Worm (Caenorhabditis elegans) whole organism, L1 larva: Measurements from ENCODE around the gene nhr-61.

Source experiments
- C34B4.2 ChIP-seq: sonication (generic microtip); optimal IDR thresholded peaks from 2 replicates; lab custom pipeline; 2017; ENCODE audit warnings: mild to moderate bottlenecking, missing genetic modification characterization, missing compliant biosample characterization
- aha-1 ChIP-seq: fragments of 150-350 bp; optimal IDR thresholded peaks from 2 replicates; lab custom pipeline; 2014; ENCODE audit warnings: missing biosample characterization, missing genetic modification characterization
- blmp-1 ChIP-seq: fragments of 150-350 bp; optimal IDR thresholded peaks from 2 replicates; lab custom pipeline; 2014; ENCODE audit warnings: missing biosample characterization, missing genetic modification characterization
- ceh-88 ChIP-seq: fragments of 200-800 bp; sonication (Bioruptor generic); IDR thresholded peaks from 2 replicates; pipeline ENCODE4 v1.3.6; 2022; ENCODE audit warnings: missing genetic modification characterization, missing compliant biosample characterization
- dpl-1 ChIP-seq, 3 experiments: fragments of 150-350 bp in 2 of 3; sonication (generic microtip) in 1 of 3; optimal IDR thresholded peaks; 2 replicates each; lab custom pipeline; 2014 to 2017; ENCODE audit warnings: missing biosample characterization in 3 of 3, missing genetic modification characterization in 3 of 3, missing genetic modification reagents in 3 of 3
- efl-1 ChIP-seq, 4 experiments: fragments of 150-350 bp; optimal IDR thresholded peaks in 3 of 4; peaks in 1 of 4; 1 replicate in 1 of 4; 2 replicates in 3 of 4; lab custom pipeline; 2014; ENCODE audit warnings: missing biosample characterization in 2 of 4, missing genetic modification characterization in 2 of 4, missing genetic modification reagents in 2 of 4
- egl-13 ChIP-seq: sonication (generic microtip); optimal IDR thresholded peaks from 2 replicates; lab custom pipeline; 2016; ENCODE audit warnings: missing genotype, missing genetic modification reagents, missing genetic modification characterization, missing compliant biosample characterization
- elt-2 ChIP-seq: sonication (generic microtip); optimal IDR thresholded peaks from 2 replicates; lab custom pipeline; 2016; ENCODE audit warnings: missing genetic modification characterization, mild to moderate bottlenecking, inconsistent platforms, missing compliant biosample characterization, missing genetic modification reagents
- elt-3 ChIP-seq, 6 experiments: fragments of 150-350 bp in 1 of 6; sonication (generic microtip); optimal IDR thresholded peaks; 2 replicates each; lab custom pipeline; 2017 to 2018; ENCODE audit warnings: missing biosample characterization in 6 of 6, missing genetic modification characterization in 6 of 6, inconsistent platforms in 1 of 6
- ets-5 ChIP-seq: fragments of 200-800 bp; sonication (Bioruptor generic); IDR thresholded peaks from 2 replicates; pipeline ENCODE4 v1.3.6; 2022; ENCODE audit warnings: missing genetic modification characterization, missing compliant biosample characterization
- hlh-4 ChIP-seq: sonication (generic microtip); optimal IDR thresholded peaks from 2 replicates; lab custom pipeline; 2016; ENCODE audit warnings: mild to moderate bottlenecking, missing genetic modification characterization, missing compliant biosample characterization
- irx-1 ChIP-seq: sonication (generic microtip); optimal IDR thresholded peaks from 2 replicates; lab custom pipeline; 2016; ENCODE audit warnings: missing genetic modification characterization, missing compliant biosample characterization
- isw-1 ChIP-seq: fragments of 200-800 bp; sonication (Bioruptor generic); IDR thresholded peaks from 2 replicates; pipeline ENCODE4 v1.3.6; 2022; ENCODE audit warnings: missing genetic modification characterization, missing compliant biosample characterization
- lin-13 ChIP-seq: fragments of 150-350 bp; optimal IDR thresholded peaks from 2 replicates; lab custom pipeline; 2014; ENCODE audit warnings: missing biosample characterization, missing genetic modification reagents, missing genetic modification characterization
- lin-14 ChIP-seq: fragments of 200-800 bp; sonication (Bioruptor generic); optimal IDR thresholded peaks from 2 replicates; lab custom pipeline; 2018; ENCODE audit warnings: mild to moderate bottlenecking, missing genetic modification characterization, moderate library complexity, missing compliant biosample characterization
- lin-35 ChIP-seq, 2 experiments: fragments of 150-350 bp; optimal IDR thresholded peaks; 2 replicates each; lab custom pipeline; 2014; ENCODE audit warnings: missing biosample characterization in 2 of 2, missing genetic modification characterization in 2 of 2, missing genetic modification reagents in 2 of 2
- lin-39 ChIP-seq: fragments of 150-350 bp; optimal IDR thresholded peaks from 2 replicates; lab custom pipeline; 2014; ENCODE audit warnings: missing biosample characterization, missing genetic modification reagents, missing genetic modification characterization
- lsy-2 ChIP-seq, 2 experiments: fragments of 150-350 bp; optimal IDR thresholded peaks; 2 replicates each; lab custom pipeline; 2014; ENCODE audit warnings: missing biosample characterization in 2 of 2, missing genetic modification characterization in 2 of 2
- mab-9 ChIP-seq: fragments of 200-800 bp; sonication (Bioruptor generic); IDR thresholded peaks from 2 replicates; pipeline ENCODE4 v1.3.6; 2022; ENCODE audit warnings: missing genetic modification reagents, missing genetic modification characterization, missing compliant biosample characterization
- mep-1 ChIP-seq: fragments of 150-350 bp; optimal IDR thresholded peaks from 2 replicates; lab custom pipeline; 2014; ENCODE audit warnings: missing biosample characterization, missing genetic modification characterization
- nhr-11 ChIP-seq: fragments of 150-350 bp; optimal IDR thresholded peaks from 2 replicates; lab custom pipeline; 2014; ENCODE audit warnings: missing biosample characterization, missing genetic modification characterization
- nhr-20 ChIP-seq: sonication (generic microtip); optimal IDR thresholded peaks from 2 replicates; lab custom pipeline; 2016; ENCODE audit warnings: mild to moderate bottlenecking, missing genetic modification characterization, missing compliant biosample characterization
- nhr-47 ChIP-seq: sonication (generic microtip); optimal IDR thresholded peaks from 2 replicates; lab custom pipeline; 2016; ENCODE audit warnings: mild to moderate bottlenecking, missing genetic modification characterization, moderate library complexity, missing compliant biosample characterization
- nhr-76 ChIP-seq: sonication (generic microtip); optimal IDR thresholded peaks from 2 replicates; lab custom pipeline; 2017; ENCODE audit warnings: missing biosample characterization, missing genetic modification characterization
- nhr-84 ChIP-seq: sonication (generic microtip); optimal IDR thresholded peaks from 2 replicates; lab custom pipeline; 2017; ENCODE audit warnings: missing biosample characterization, missing genetic modification characterization
- nhr-85 ChIP-seq: sonication (generic microtip); peaks from one replicate; lab custom pipeline; 2016; ENCODE audit warnings: missing genetic modification characterization, inconsistent platforms, missing compliant biosample characterization
- nhr-90 ChIP-seq: sonication (generic microtip); optimal IDR thresholded peaks from 2 replicates; lab custom pipeline; 2016; ENCODE audit warnings: mild to moderate bottlenecking, missing genetic modification characterization, missing compliant biosample characterization; ENCODE audit not compliant: poor library complexity
- pax-3 ChIP-seq: fragments of 200-800 bp; sonication (Bioruptor generic); optimal IDR thresholded peaks from 2 replicates; lab custom pipeline; 2018; ENCODE audit warnings: mild to moderate bottlenecking, missing genetic modification characterization, moderate library complexity, missing compliant biosample characterization
- snpc-4 ChIP-seq: fragments of 150-350 bp; optimal IDR thresholded peaks from 2 replicates; lab custom pipeline; 2014; ENCODE audit warnings: missing biosample characterization, missing genetic modification characterization
- snu-23 ChIP-seq: sonication (generic microtip); optimal IDR thresholded peaks from 2 replicates; lab custom pipeline; 2016; ENCODE audit warnings: missing genetic modification characterization, missing compliant biosample characterization
- sup-37 ChIP-seq: fragments of 200-800 bp; sonication (Bioruptor generic); optimal IDR thresholded peaks from 2 replicates; lab custom pipeline; 2018; ENCODE audit warnings: mild to moderate bottlenecking, missing genetic modification characterization, missing compliant biosample characterization
- tbx-2 ChIP-seq: sonication (generic microtip); optimal IDR thresholded peaks from 2 replicates; lab custom pipeline; 2016; ENCODE audit warnings: missing genetic modification characterization, missing compliant biosample characterization
- tlp-1 ChIP-seq: fragments of 150-350 bp; optimal IDR thresholded peaks from 2 replicates; lab custom pipeline; 2014; ENCODE audit warnings: missing biosample characterization, missing genetic modification characterization
- unc-130 ChIP-seq: fragments of 150-350 bp; optimal IDR thresholded peaks from 2 replicates; lab custom pipeline; 2017; ENCODE audit warnings: missing biosample characterization, missing genetic modification characterization, inconsistent platforms
- unc-30 ChIP-seq: sonication (generic microtip); optimal IDR thresholded peaks from 2 replicates; lab custom pipeline; 2017; ENCODE audit warnings: missing biosample characterization, missing genetic modification characterization
- vab-15 ChIP-seq: sonication (generic microtip); optimal IDR thresholded peaks from 2 replicates; lab custom pipeline; 2017; ENCODE audit warnings: missing genotype, mild to moderate bottlenecking, missing genetic modification characterization, missing compliant biosample characterization
- zip-4 ChIP-seq: fragments of 200-800 bp; sonication (Bioruptor generic); optimal IDR thresholded peaks from 2 replicates; lab custom pipeline; 2018; ENCODE audit warnings: mild to moderate bottlenecking, missing genetic modification characterization, moderate library complexity, missing compliant biosample characterization
- ztf-11 ChIP-seq, 2 experiments: sonication (generic microtip); optimal IDR thresholded peaks; 2 replicates each; lab custom pipeline; 2016 to 2017; ENCODE audit warnings: missing genetic modification characterization in 2 of 2, missing biosample characterization in 1 of 2, missing compliant biosample characterization in 1 of 2

Gene nhr-61

ce11 chrII:14856922-14857321, 38.6 kb upstream of the nhr-61 start, which contains the start of gene rbm-28 (continued):
- TF ChIP-seq pax-3 (tag; lab: Kevin White, UChicago) = peak; percentile 33
- peak; percentile 33 to 82 for TF ChIP-seq efl-1 (optimal IDR thresholded peaks at IDR 0.05; lab: Kevin White, UChicago)
- peak; percentile 88 to 98 for TF ChIP-seq efl-1 (GFP tag; optimal IDR thresholded peaks at IDR 0.05 in 1 of 2; lab: Kevin White, UChicago)
- TF ChIP-seq sup-37 (GFP tag; lab: Kevin White, UChicago) = no peak
- TF ChIP-seq nhr-84 (tag; lab: Kevin White, UChicago) = no peak
- TF ChIP-seq mep-1 (tag; lab: Kevin White, UChicago) = peak; percentile 54
- TF ChIP-seq lin-14 (GFP tag; lab: Kevin White, UChicago) = no peak
- peak; percentile 37 for TF ChIP-seq snu-23 (GFP tag; lab: Kevin White, UChicago)
- TF ChIP-seq tbx-2 (tag; lab: Kevin White, UChicago) = peak; percentile 48

- no peak for TF ChIP-seq mab-9
- peak; percentile 23 for TF ChIP-seq nhr-85
Measured at ce11 chrII:14855229-14855628, 36.9 kb upstream of the nhr-61 start, which contains the start of gene R05H10.7. R05H10.7 (plus strand) TSS chrII:14855529.

ce11 chrII:14851483-14851882, 33.1 kb upstream of the nhr-61 start, which contains the start of gene R05H10.1:
R05H10.1 (plus strand) TSS chrII:14851816.
- TF ChIP-seq nhr-20 = peak; percentile 79
- TF ChIP-seq elt-3 (tag; optimal IDR thresholded peaks at IDR 0.05; lab: Kevin White, UChicago) = peak in 2 of 6 experiments; percentile 2 to 33
- no peak for TF ChIP-seq hlh-4 (tag; lab: Kevin White, UChicago)

ce11 chrII:14849897-14850296, 31.6 kb upstream of the nhr-61 start:
- TF ChIP-seq nhr-76 (tag; lab: Kevin White, UChicago) (no peak), efl-1 (optimal IDR thresholded peaks at IDR 0.05; lab: Kevin White, UChicago) (no peak), efl-1 (GFP tag; optimal IDR thresholded peaks at IDR 0.05 in 1 of 2; lab: Kevin White, UChicago) (peak in 1 of 2 experiments; percentile 76), nhr-84 (tag; lab: Kevin White, UChicago) (no peak)

- TF ChIP-seq elt-3 (tag; optimal IDR thresholded peaks at IDR 0.05; lab: Kevin White, UChicago) = peak in 1 of 6 experiments; percentile 35
- TF ChIP-seq nhr-90 (tag; lab: Kevin White, UChicago) = no peak
- peak; percentile 86 for TF ChIP-seq blmp-1 (tag; lab: Kevin White, UChicago)
Measured at ce11 chrII:14844253-14844652, 25.9 kb upstream of the nhr-61 start.

- no peak for TF ChIP-seq snu-23 (GFP tag; lab: Kevin White, UChicago)
- no peak for TF ChIP-seq aha-1 (tag; lab: Kevin White, UChicago)
- no peak for TF ChIP-seq C34B4.2 (tag; lab: Kevin White, UChicago)
- no peak for TF ChIP-seq elt-2 (tag; lab: Kevin White, UChicago)
- peak; percentile 84 for TF ChIP-seq blmp-1 (tag; lab: Kevin White, UChicago)
Measured at ce11 chrII:14843016-14843415, 24.7 kb upstream of the nhr-61 start, which contains the start of gene cdh-7. cdh-7 (plus strand) TSS chrII:14843229.

ce11 chrII:14841253-14841652, 22.9 kb upstream of the nhr-61 start:
- no peak for TF ChIP-seq nhr-11
- no peak for TF ChIP-seq ets-5
- no peak for TF ChIP-seq lin-39 (tag; lab: Kevin White, UChicago)
- TF ChIP-seq lsy-2 (tag; optimal IDR thresholded peaks at IDR 0.05; lab: Kevin White, UChicago) = peak in 1 of 2 experiments; percentile 43
- no peak for TF ChIP-seq lin-13
- no peak for TF ChIP-seq unc-130 (tag; lab: Kevin White, UChicago)
- TF ChIP-seq zip-4 (GFP tag; lab: Kevin White, UChicago) = no peak
- TF ChIP-seq nhr-90 (tag; lab: Kevin White, UChicago) = no peak
- no peak for TF ChIP-seq snpc-4
- TF ChIP-seq ceh-88 (GFP tag; lab: Robert Waterston, UW) = no peak
- TF ChIP-seq vab-15 (tag; lab: Kevin White, UChicago) = no peak
- TF ChIP-seq irx-1 = no peak
- TF ChIP-seq snu-23 (GFP tag; lab: Kevin White, UChicago) = peak; percentile 24
- TF ChIP-seq ztf-11 (tag; optimal IDR thresholded peaks at IDR 0.05; lab: Kevin White, UChicago) = no peak
- no peak for TF ChIP-seq tlp-1
- TF ChIP-seq dpl-1 (GFP tag; optimal IDR thresholded peaks at IDR 0.05; lab: Kevin White, UChicago) = no peak
- TF ChIP-seq nhr-47 (tag; lab: Kevin White, UChicago) = no peak
- peak in 1 of 2 experiments; percentile 51 for TF ChIP-seq lin-35 (GFP tag; optimal IDR thresholded peaks at IDR 0.05; lab: Kevin White, UChicago)
- TF ChIP-seq nhr-84 (tag; lab: Kevin White, UChicago) = no peak
- TF ChIP-seq C34B4.2 (tag; lab: Kevin White, UChicago) = no peak
- TF ChIP-seq isw-1 (GFP tag; lab: Robert Waterston, UW) = no peak
- no peak for TF ChIP-seq unc-30
- TF ChIP-seq egl-13 = no peak
